Fruit fly (Drosophila melanogaster) whole organism, embryonic: ENCODE data around the gene Cpr67Fa2.

Experiments used
- BtbVII ChIP-seq: fragments of 200-800 bp; sonication (Bioruptor generic); optimal IDR thresholded peaks from 3 replicates; lab custom pipeline; 2017; ENCODE audit warnings: missing biosample characterization, mild to moderate bottlenecking, missing genetic modification characterization
- Bteb2 ChIP-seq: fragments of 200-800 bp; sonication (Bioruptor generic); optimal IDR thresholded peaks from 2 replicates; lab custom pipeline; 2016; ENCODE audit warnings: missing biosample characterization, missing genetic modification characterization
- CG11085 ChIP-seq: fragments of 200-800 bp; sonication (Bioruptor generic); IDR thresholded peaks from 2 replicates; pipeline ENCODE4 v1.3.6; 2022; ENCODE audit warnings: missing biosample characterization, missing genetic modification characterization
- CG1233 ChIP-seq: fragments of 200-800 bp; sonication (Bioruptor generic); optimal IDR thresholded peaks from 4 replicates; lab custom pipeline; 2018; ENCODE audit warnings: missing biosample characterization, mild to moderate bottlenecking, missing genetic modification characterization
- CG14710 ChIP-seq: fragments of 200-800 bp; sonication (Bioruptor generic); optimal IDR thresholded peaks from 3 replicates; lab custom pipeline; 2019; ENCODE audit warnings: missing biosample characterization, mild to moderate bottlenecking, missing genetic modification characterization, moderate library complexity
- CG15479 ChIP-seq: fragments of 200-800 bp; sonication (Bioruptor generic); optimal IDR thresholded peaks from 3 replicates; lab custom pipeline; 2019; ENCODE audit warnings: missing biosample characterization, mild to moderate bottlenecking, missing genetic modification characterization, moderate library complexity
- CG18011 ChIP-seq: fragments of 200-800 bp; sonication (Bioruptor generic); optimal IDR thresholded peaks from 2 replicates; lab custom pipeline; 2017; ENCODE audit warnings: missing biosample characterization, missing genetic modification characterization, mild to moderate bottlenecking, moderate library complexity, missing genotype
- CG2116 ChIP-seq: fragments of 200-800 bp; sonication (Bioruptor generic); optimal IDR thresholded peaks from 3 replicates; lab custom pipeline; 2018; ENCODE audit warnings: missing biosample characterization, mild to moderate bottlenecking, missing genetic modification characterization
- CG30403 ChIP-seq: fragments of 200-800 bp; sonication (Bioruptor generic); optimal IDR thresholded peaks from 3 replicates; lab custom pipeline; 2016; ENCODE audit warnings: missing biosample characterization, missing genetic modification characterization
- CG31365 ChIP-seq: fragments of 200-800 bp; sonication (Bioruptor generic); optimal IDR thresholded peaks from 2 replicates; lab custom pipeline; 2018; ENCODE audit warnings: missing biosample characterization, mild to moderate bottlenecking, missing genetic modification characterization
- CG34422 ChIP-seq: fragments of 200-800 bp; sonication (Bioruptor generic); IDR thresholded peaks from 3 replicates; pipeline ENCODE4 v1.3.6; 2022; ENCODE audit warnings: missing biosample characterization, missing genetic modification characterization
- CG42726 ChIP-seq: fragments of 200-800 bp; sonication (Bioruptor generic); IDR thresholded peaks from 2 replicates; pipeline ENCODE4 v1.3.6; 2022; ENCODE audit warnings: missing biosample characterization, missing genetic modification characterization; ENCODE audit not compliant: partially characterized antibody
- CG43689 ChIP-seq: fragments of 200-800 bp; sonication (Bioruptor generic); IDR thresholded peaks from 2 replicates; pipeline ENCODE4 v1.3.6; 2022; ENCODE audit warnings: missing biosample characterization, missing genetic modification characterization
- CG4424 ChIP-seq: fragments of 200-800 bp; sonication (Bioruptor generic); optimal IDR thresholded peaks from 3 replicates; lab custom pipeline; 2016; ENCODE audit warnings: missing biosample characterization, missing genetic modification characterization
- CG4820 ChIP-seq: fragments of 200-800 bp; sonication (Bioruptor generic); optimal IDR thresholded peaks from 3 replicates; lab custom pipeline; 2016; ENCODE audit warnings: missing biosample characterization, missing genetic modification characterization
- CG5180 ChIP-seq: fragments of 200-800 bp; sonication (Bioruptor generic); optimal IDR thresholded peaks from 3 replicates; lab custom pipeline; 2017; ENCODE audit warnings: missing biosample characterization, missing genetic modification characterization, mild to moderate bottlenecking, moderate library complexity, missing genetic modification reagents
- CG6175 ChIP-seq: fragments of 200-800 bp; sonication (Bioruptor generic); IDR thresholded peaks from 3 replicates; pipeline ENCODE4 v1.3.6; 2022; ENCODE audit warnings: missing biosample characterization, missing genetic modification characterization
- CG6689 ChIP-seq: fragments of 200-800 bp; sonication (Bioruptor generic); IDR thresholded peaks from 2 replicates; pipeline ENCODE4 v1.3.6; 2022; ENCODE audit warnings: missing biosample characterization, missing genetic modification characterization
- CG6791 ChIP-seq: fragments of 200-800 bp; sonication (Bioruptor generic); IDR thresholded peaks from 3 replicates; pipeline ENCODE4 v1.3.6; 2022; ENCODE audit warnings: missing biosample characterization, missing genetic modification characterization; ENCODE audit not compliant: partially characterized antibody
- CG8765 ChIP-seq: fragments of 200-800 bp; sonication (Bioruptor generic); IDR thresholded peaks from 2 replicates; pipeline ENCODE4 v1.3.6; 2022; ENCODE audit warnings: missing biosample characterization, missing genetic modification characterization
- CG9215 ChIP-seq: fragments of 200-800 bp; sonication (Bioruptor generic); IDR thresholded peaks from 2 replicates; pipeline ENCODE4 v1.3.6; 2022; ENCODE audit warnings: missing biosample characterization, missing genetic modification characterization
- CG9876 ChIP-seq: fragments of 200-800 bp; sonication (Bioruptor generic); optimal IDR thresholded peaks from 2 replicates; lab custom pipeline; 2016; ENCODE audit warnings: missing biosample characterization, missing genetic modification characterization
- Doc2 ChIP-seq: fragments of 200-800 bp; sonication (Bioruptor generic); IDR thresholded peaks from 2 replicates; pipeline ENCODE4 v1.3.6; 2022; ENCODE audit warnings: missing biosample characterization, missing genetic modification characterization
- Doc3 ChIP-seq: fragments of 200-800 bp; sonication (Bioruptor generic); IDR thresholded peaks from 3 replicates; pipeline ENCODE4 v1.3.6; 2022; ENCODE audit warnings: missing biosample characterization, missing genetic modification characterization; ENCODE audit not compliant: partially characterized antibody
- Fer2 ChIP-seq: fragments of 200-800 bp; sonication (Bioruptor generic); optimal IDR thresholded peaks from 2 replicates; lab custom pipeline; 2018; ENCODE audit warnings: missing biosample characterization, mild to moderate bottlenecking, missing genetic modification characterization, moderate library complexity
- HmgZ ChIP-seq: fragments of 200-800 bp; sonication (Bioruptor generic); optimal IDR thresholded peaks from 2 replicates; lab custom pipeline; 2018; ENCODE audit warnings: missing biosample characterization, mild to moderate bottlenecking, missing genetic modification characterization
- MTF-1 ChIP-seq: fragments of 200-800 bp; sonication (Bioruptor generic); optimal IDR thresholded peaks from 2 replicates; lab custom pipeline; 2018; ENCODE audit warnings: missing biosample characterization, mild to moderate bottlenecking, missing genetic modification characterization, borderline replicate concordance
- Taf1 ChIP-seq: fragments of 200-800 bp; sonication (Bioruptor generic); IDR thresholded peaks from 2 replicates; pipeline ENCODE4 v1.3.6; 2022; ENCODE audit warnings: missing biosample characterization, missing genetic modification characterization
- Usf ChIP-seq: fragments of 200-800 bp; sonication (Bioruptor generic); optimal IDR thresholded peaks from 2 replicates; lab custom pipeline; 2017; ENCODE audit warnings: missing genotype, missing biosample characterization, missing genetic modification characterization
- Vsx1 ChIP-seq: fragments of 200-800 bp; sonication (Bioruptor generic); optimal IDR thresholded peaks from 2 replicates; lab custom pipeline; 2017; ENCODE audit warnings: missing biosample characterization, mild to moderate bottlenecking, missing genetic modification characterization, missing genetic modification reagents
- al ChIP-seq: fragments of 200-800 bp; sonication (Bioruptor generic); IDR thresholded peaks from 2 replicates; pipeline ENCODE4 v1.3.6; 2022; ENCODE audit warnings: missing biosample characterization, missing genetic modification characterization
- amos ChIP-seq: fragments of 200-800 bp; sonication (Bioruptor generic); IDR thresholded peaks from 2 replicates; pipeline ENCODE4 v1.3.6; 2022; ENCODE audit warnings: missing biosample characterization, missing genetic modification characterization; ENCODE audit not compliant: partially characterized antibody
- az2 ChIP-seq: fragments of 200-800 bp; sonication (Bioruptor generic); optimal IDR thresholded peaks from 3 replicates; lab custom pipeline; 2016; ENCODE audit warnings: missing biosample characterization, missing genetic modification characterization
- crc ChIP-seq: fragments of 200-800 bp; sonication (Bioruptor generic); optimal IDR thresholded peaks from 2 replicates; lab custom pipeline; 2016; ENCODE audit warnings: missing biosample characterization, missing genetic modification characterization
- exex ChIP-seq: fragments of 200-800 bp; sonication (Bioruptor generic); optimal IDR thresholded peaks from 4 replicates; lab custom pipeline; 2018; ENCODE audit warnings: missing biosample characterization, mild to moderate bottlenecking, missing genetic modification characterization, moderate library complexity
- gsb-n ChIP-seq: fragments of 200-800 bp; sonication (Bioruptor generic); optimal IDR thresholded peaks from 3 replicates; lab custom pipeline; 2018; ENCODE audit warnings: missing biosample characterization, mild to moderate bottlenecking, missing genetic modification characterization
- hkb ChIP-seq, 2 experiments: fragments of 200-800 bp in 1 of 2; fragments of >200 bp in 1 of 2; sonication (Bioruptor generic) in 1 of 2; IDR thresholded peaks in 1 of 2; optimal IDR thresholded peaks in 1 of 2; 2 replicates each; pipeline versions ENCODE4 v1.3.6 to Lab custom; 2017 to 2022; ENCODE audit warnings: missing biosample characterization in 1 of 2, missing genetic modification characterization in 1 of 2
- jigr1 ChIP-seq: fragments of 200-800 bp; sonication (Bioruptor generic); IDR thresholded peaks from 3 replicates; pipeline ENCODE4 v1.3.6; 2022; ENCODE audit warnings: missing biosample characterization, missing genetic modification characterization
- kay ChIP-seq: fragments of 200-800 bp; sonication (Bioruptor generic); optimal IDR thresholded peaks from 2 replicates; lab custom pipeline; 2016; ENCODE audit warnings: missing biosample characterization, missing genetic modification characterization
- nau ChIP-seq: fragments of 200-800 bp; sonication (Bioruptor generic); optimal IDR thresholded peaks from 3 replicates; lab custom pipeline; 2017; ENCODE audit warnings: missing biosample characterization, mild to moderate bottlenecking, missing genetic modification characterization, missing genetic modification reagents
- oc ChIP-seq: fragments of 200-800 bp; sonication (Bioruptor generic); optimal IDR thresholded peaks from 2 replicates; lab custom pipeline; 2018; ENCODE audit warnings: missing biosample characterization, mild to moderate bottlenecking, missing genetic modification characterization, moderate library complexity
- onecut ChIP-seq: fragments of 200-800 bp; sonication (Bioruptor generic); IDR thresholded peaks from 2 replicates; pipeline ENCODE4 v1.3.6; 2022; ENCODE audit warnings: missing biosample characterization, missing genetic modification characterization
- prd ChIP-seq, 3 experiments: fragments of >200 bp in 2 of 3; fragments of 200-800 bp in 1 of 3; sonication (Bioruptor generic) in 1 of 3; optimal IDR thresholded peaks in 2 of 3; IDR thresholded peaks in 1 of 3; 2 replicates in 2 of 3; 3 replicates in 1 of 3; pipeline versions ENCODE4 v1.3.6 to Lab custom; 2017 to 2022; ENCODE audit warnings: missing biosample characterization in 1 of 3, missing genetic modification characterization in 1 of 3
- pros ChIP-seq: fragments of 200-800 bp; sonication (Bioruptor generic); optimal IDR thresholded peaks from 3 replicates; lab custom pipeline; 2019; ENCODE audit warnings: missing biosample characterization, mild to moderate bottlenecking, missing genetic modification characterization, moderate library complexity
- sima ChIP-seq: fragments of 200-800 bp; sonication (Bioruptor generic); optimal IDR thresholded peaks from 2 replicates; lab custom pipeline; 2016; ENCODE audit warnings: missing biosample characterization, missing genetic modification characterization
- slp2 ChIP-seq: fragments of 200-800 bp; sonication (Bioruptor generic); optimal IDR thresholded peaks from 2 replicates; lab custom pipeline; 2016; ENCODE audit warnings: missing biosample characterization, missing genetic modification characterization
- tup ChIP-seq: fragments of 200-800 bp; sonication (Bioruptor generic); optimal IDR thresholded peaks from 2 replicates; lab custom pipeline; 2016; ENCODE audit warnings: missing biosample characterization, mild to moderate bottlenecking, missing genetic modification characterization, moderate library complexity
- zen ChIP-seq: fragments of 200-800 bp; sonication (Bioruptor generic); optimal IDR thresholded peaks from 3 replicates; lab custom pipeline; 2018; ENCODE audit warnings: missing biosample characterization, mild to moderate bottlenecking, missing genetic modification characterization, moderate library complexity

Gene Cpr67Fa2

dm6 chr3L:10897534-10898255, 6.2 kb downstream of the Cpr67Fa2 start (continued):
- TF ChIP-seq CG4424 (GFP tag; lab: Kevin White, UChicago) (no peak), CG14710 (no peak), gsb-n (tag; lab: Kevin White, UChicago) (peak; percentile 1), CG9876 (GFP tag; lab: Kevin White, UChicago) (no peak), oc (tag; lab: Kevin White, UChicago) (no peak), al (GFP tag; lab: Robert Waterston, UW) (no peak), CG18011 (GFP tag; lab: Kevin White, UChicago) (no peak), sima (GFP tag; lab: Kevin White, UChicago) (no peak), CG6689 (GFP tag; lab: Robert Waterston, UW) (no peak), jigr1 (no peak), hkb (optimal IDR thresholded peaks at IDR 0.05; lab: Kevin White, UChicago) (no peak), hkb (GFP tag; IDR thresholded peaks at IDR 0.05; lab: Robert Waterston, UW) (0 out of 2 replicates have a peak, but pooled peaks have one; percentile 15), tup (GFP tag; lab: Kevin White, UChicago) (no peak), Taf1 (no peak), CG43689 (GFP tag; lab: Robert Waterston, UW) (no peak), amos (no peak), CG31365 (tag; lab: Kevin White, UChicago) (no peak), CG6175 (GFP tag; lab: Robert Waterston, UW) (0 out of 3 replicates have a peak, but pooled peaks have one; percentile 20), az2 (no peak), Usf (no peak), CG4820 (no peak), prd (optimal IDR thresholded peaks at IDR 0.05; lab: Kevin White, UChicago) (no peak), prd (GFP tag; IDR thresholded peaks at IDR 0.05; lab: Robert Waterston, UW) (no peak), BtbVII (GFP tag; lab: Kevin White, UChicago) (no peak), Fer2 (tag; lab: Kevin White, UChicago) (no peak), CG6791 (GFP tag; lab: Robert Waterston, UW) (no peak), CG11085 (no peak), CG30403 (peak; percentile 0), Doc3 (GFP tag; lab: Robert Waterston, UW) (no peak), CG8765 (GFP tag; lab: Robert Waterston, UW) (no peak), Vsx1 (GFP tag; lab: Kevin White, UChicago) (no peak), CG5180 (GFP tag; lab: Kevin White, UChicago) (no peak), CG42726 (GFP tag; lab: Robert Waterston, UW) (no peak), CG34422 (peak; percentile 29; the same call in 2 of the 3 replicates), CG9215 (no peak), kay (GFP tag; lab: Kevin White, UChicago) (no peak), Doc2 (GFP tag; lab: Robert Waterston, UW) (no peak), CG1233 (GFP tag; lab: Kevin White, UChicago) (no peak), onecut (GFP tag; lab: Robert Waterston, UW) (no peak), zen (tag; lab: Kevin White, UChicago) (no peak), Bteb2 (GFP tag; lab: Kevin White, UChicago) (no peak), MTF-1 (GFP tag; lab: Kevin White, UChicago) (no peak), crc (GFP tag; lab: Kevin White, UChicago) (no peak), HmgZ (tag; lab: Kevin White, UChicago) (peak; percentile 1), CG2116 (GFP tag; lab: Kevin White, UChicago) (no peak), CG15479 (GFP tag; lab: Kevin White, UChicago) (peak; percentile 21), pros (GFP tag; lab: Kevin White, UChicago) (no peak), slp2 (GFP tag; lab: Kevin White, UChicago) (no peak), nau (GFP tag; lab: Kevin White, UChicago) (peak; percentile 16), exex (tag; lab: Kevin White, UChicago) (no peak)
